Fruit fly (Drosophila melanogaster) whole organism, prepupa: Measurements from ENCODE around the gene Agpat3.

ENCODE experiments used
- CG34406 ChIP-seq: fragments of 200-800 bp; sonication (Bioruptor generic); optimal IDR thresholded peaks from 3 replicates; lab custom pipeline; 2016; ENCODE audit warnings: missing biosample characterization, missing genetic modification characterization
- CG3919 ChIP-seq: fragments of 200-800 bp; sonication (Bioruptor generic); optimal IDR thresholded peaks from 3 replicates; lab custom pipeline; 2016; ENCODE audit warnings: missing biosample characterization, missing genetic modification characterization
- CG4318 ChIP-seq: fragments of 200-800 bp; sonication (Bioruptor generic); optimal IDR thresholded peaks from 3 replicates; lab custom pipeline; 2017; ENCODE audit warnings: missing biosample characterization, mild to moderate bottlenecking, missing genetic modification characterization
- CG6163 ChIP-seq: fragments of 200-800 bp; sonication (Bioruptor generic); IDR thresholded peaks from 3 replicates; pipeline ENCODE4 v1.3.6; 2022; ENCODE audit warnings: missing biosample characterization, missing genetic modification characterization
- CG6792 ChIP-seq: fragments of 200-800 bp; sonication (Bioruptor generic); optimal IDR thresholded peaks from 3 replicates; lab custom pipeline; 2016; ENCODE audit warnings: missing biosample characterization, missing genetic modification characterization
- CG6854 ChIP-seq: fragments of 200-800 bp; sonication (Bioruptor generic); optimal IDR thresholded peaks from 2 replicates; lab custom pipeline; 2017; ENCODE audit warnings: missing biosample characterization, mild to moderate bottlenecking, missing genetic modification characterization
- CG7368 ChIP-seq: fragments of 200-800 bp; sonication (Bioruptor generic); optimal IDR thresholded peaks from 3 replicates; lab custom pipeline; 2016; ENCODE audit warnings: missing biosample characterization, missing genetic modification characterization
- Lpt ChIP-seq: fragments of 200-800 bp; sonication (Bioruptor generic); optimal IDR thresholded peaks from 3 replicates; lab custom pipeline; 2016; ENCODE audit warnings: missing biosample characterization, missing genetic modification characterization
- OdsH ChIP-seq: fragments of 200-800 bp; sonication (Bioruptor generic); optimal IDR thresholded peaks from 3 replicates; lab custom pipeline; 2016; ENCODE audit warnings: missing biosample characterization, missing genetic modification characterization
- Smox ChIP-seq: fragments of 200-800 bp; sonication (Bioruptor generic); optimal IDR thresholded peaks from 3 replicates; lab custom pipeline; 2016; ENCODE audit warnings: missing biosample characterization, missing genetic modification characterization
- Sox102F ChIP-seq: fragments of 200-800 bp; sonication (Bioruptor generic); optimal IDR thresholded peaks from 2 replicates; lab custom pipeline; 2016; ENCODE audit warnings: missing biosample characterization, mild to moderate bottlenecking, missing genetic modification characterization
- Sox14 ChIP-seq: fragments of 200-800 bp; sonication (Bioruptor generic); optimal IDR thresholded peaks from 3 replicates; lab custom pipeline; 2016; ENCODE audit warnings: missing biosample characterization, missing genetic modification characterization
- dac ChIP-seq: fragments of 200-800 bp; sonication (Bioruptor generic); optimal IDR thresholded peaks from 2 replicates; lab custom pipeline; 2017; ENCODE audit warnings: missing biosample characterization, mild to moderate bottlenecking, missing genetic modification characterization
- esn ChIP-seq: fragments of 200-800 bp; sonication (Bioruptor generic); optimal IDR thresholded peaks from 2 replicates; lab custom pipeline; 2016; ENCODE audit warnings: missing biosample characterization, mild to moderate bottlenecking, missing genetic modification characterization, moderate library complexity

DNA sequence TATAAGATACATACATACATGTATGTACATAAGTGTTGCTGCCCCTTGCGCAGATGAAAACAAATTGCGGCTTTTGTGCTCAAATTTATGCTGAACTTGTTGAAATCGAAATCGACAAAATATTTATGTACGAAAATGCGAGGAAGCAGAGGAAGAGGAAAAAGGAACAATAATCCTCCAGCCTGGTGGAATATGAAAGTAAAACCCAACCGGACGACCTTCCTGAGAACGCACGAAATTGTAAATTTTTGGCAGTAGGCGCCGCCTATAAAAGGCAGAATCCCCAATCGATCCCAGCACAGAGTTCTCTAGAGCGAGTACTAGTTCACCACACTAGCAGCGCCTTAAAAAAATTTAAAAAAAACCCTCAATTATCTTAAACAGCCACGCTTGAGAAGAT lies 21.2 kb downstream of the Agpat3 start, which contains the start of gene Cpr72Eb:
- TF ChIP-seq Lpt, result no peak
- no peak for TF ChIP-seq CG4318 (GFP tag; lab: Kevin White, UChicago)
- TF ChIP-seq CG6854 (GFP tag; lab: Kevin White, UChicago), result no peak
- TF ChIP-seq Smox (GFP tag; lab: Kevin White, UChicago), result no peak
- TF ChIP-seq dac (GFP tag; lab: Kevin White, UChicago), result no peak
- TF ChIP-seq CG6792, result no peak
- no peak for TF ChIP-seq Sox102F
- TF ChIP-seq CG7368, result no peak
- TF ChIP-seq CG34406 (GFP tag; lab: Kevin White, UChicago), result no peak
- TF ChIP-seq CG3919 (GFP tag; lab: Kevin White, UChicago), result no peak
- no peak for TF ChIP-seq esn (GFP tag; lab: Kevin White, UChicago)
- no peak for TF ChIP-seq Sox14 (GFP tag; lab: Kevin White, UChicago)
- no peak for TF ChIP-seq OdsH (GFP tag; lab: Kevin White, UChicago)
- TF ChIP-seq CG6163 (GFP tag; lab: Robert Waterston, UW), result no peak
